Fruit fly (Drosophila melanogaster): Measurements from ENCODE around the gene CG18265.

- TF ChIP-seq h (optimal IDR thresholded peaks at IDR 0.05) (no peak), Myc (optimal IDR thresholded peaks at IDR 0.05) (no peak), psq (optimal IDR thresholded peaks at IDR 0.05) (no peak), ttk (optimal IDR thresholded peaks at IDR 0.05) (no peak), Sin3A (optimal IDR thresholded peaks at IDR 0.05) (no peak), insv (optimal IDR thresholded peaks at IDR 0.05) (no peak)
Observed at dm6 chr3L:17496871-17497492, 57.8 kb downstream of the CG18265 start.
